Worm (Caenorhabditis elegans) whole organism, L3 larva: Measurements from ENCODE around the gene F54A3.6.

Experiments used
- ZK546.5 ChIP-seq: sonication (generic microtip); optimal IDR thresholded peaks from 2 replicates; lab custom pipeline; 2017; ENCODE audit warnings: missing biosample characterization, missing genetic modification characterization
- elt-2 ChIP-seq: sonication (generic microtip); optimal IDR thresholded peaks from 2 replicates; lab custom pipeline; 2016; ENCODE audit warnings: missing genetic modification reagents, mild to moderate bottlenecking, missing genetic modification characterization, missing compliant biosample characterization
- elt-3 ChIP-seq, 3 experiments: fragments of 150-350 bp in 1 of 3; sonication (generic microtip) in 2 of 3; optimal IDR thresholded peaks; 2 replicates in 2 of 3; 4 replicates in 1 of 3; lab custom pipeline; 2014 to 2017; ENCODE audit warnings: missing biosample characterization in 3 of 3, missing genetic modification characterization in 3 of 3
- eor-1 ChIP-seq, 2 experiments: fragments of 150-350 bp; optimal IDR thresholded peaks; 2 replicates each; lab custom pipeline; 2014 to 2018; ENCODE audit warnings: missing biosample characterization in 2 of 2, missing genetic modification characterization in 2 of 2
- fkh-10 ChIP-seq: sonication (generic microtip); optimal IDR thresholded peaks from 2 replicates; lab custom pipeline; 2017; ENCODE audit warnings: missing biosample characterization, missing genetic modification reagents, missing genetic modification characterization
- fkh-2 ChIP-seq: fragments of 150-350 bp; optimal IDR thresholded peaks from 2 replicates; lab custom pipeline; 2014; ENCODE audit warnings: missing biosample characterization, missing genetic modification reagents, missing genetic modification characterization
- hmg-11 ChIP-seq: sonication (generic microtip); optimal IDR thresholded peaks from 2 replicates; lab custom pipeline; 2016; ENCODE audit warnings: missing genetic modification characterization, missing compliant biosample characterization
- mml-1 ChIP-seq: fragments of 150-350 bp; sonication (generic microtip); optimal IDR thresholded peaks from 3 replicates; lab custom pipeline; 2014; ENCODE audit warnings: missing biosample characterization, missing genetic modification characterization
- nhr-11 ChIP-seq: fragments of 150-350 bp; optimal IDR thresholded peaks from 2 replicates; lab custom pipeline; 2014; ENCODE audit warnings: missing biosample characterization, missing genetic modification characterization
- nhr-23 ChIP-seq: fragments of 150-350 bp; optimal IDR thresholded peaks from 2 replicates; lab custom pipeline; 2014; ENCODE audit warnings: missing biosample characterization, missing genetic modification reagents, missing genetic modification characterization
- nhr-25 ChIP-seq: sonication (generic microtip); optimal IDR thresholded peaks from 2 replicates; lab custom pipeline; 2017; ENCODE audit warnings: missing biosample characterization, missing genetic modification characterization
- nhr-67 ChIP-seq: fragments of 150-350 bp; optimal IDR thresholded peaks from 2 replicates; lab custom pipeline; 2014; ENCODE audit warnings: missing biosample characterization, missing genetic modification characterization
- pha-4 ChIP-seq: fragments of 150-350 bp; optimal IDR thresholded peaks from 2 replicates; lab custom pipeline; 2014; ENCODE audit warnings: missing biosample characterization, missing genetic modification reagents, missing genetic modification characterization
- pqm-1 ChIP-seq: fragments of 150-350 bp; optimal IDR thresholded peaks from 2 replicates; lab custom pipeline; 2017; ENCODE audit warnings: missing biosample characterization, missing genetic modification characterization, inconsistent platforms
- ztf-4 ChIP-seq: fragments of 150-350 bp; optimal IDR thresholded peaks from 2 replicates; lab custom pipeline; 2014; ENCODE audit warnings: missing biosample characterization, missing genetic modification characterization

Gene F54A3.6

DNA sequence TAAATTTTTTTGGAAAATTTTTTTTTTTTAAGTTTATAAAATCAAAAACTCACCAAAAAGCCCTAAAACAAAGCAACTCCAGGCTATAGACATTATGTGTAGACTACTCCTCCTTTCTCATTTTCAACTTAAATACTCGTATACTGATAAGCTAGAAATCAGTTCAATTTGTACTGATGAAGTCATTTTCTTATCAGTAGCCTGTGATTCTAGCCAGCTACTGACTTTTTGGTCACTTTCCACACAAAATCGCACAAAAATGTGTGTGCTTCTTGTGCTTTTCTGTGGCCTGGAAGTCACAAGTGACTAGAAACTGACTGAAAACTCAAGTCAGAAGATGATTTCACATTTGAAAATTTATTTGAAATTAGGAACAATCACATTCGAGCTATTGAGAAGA, 45.9 kb downstream of the F54A3.6 start, which contains the start of gene gba-2:
Gene gba-2, minus strand, starts transcription at position 106 of the 400 bp plus-strand sequence.
- TF ChIP-seq fkh-10 (GFP tag; lab: Kevin White, UChicago) (no peak), hmg-11 (tag; lab: Kevin White, UChicago) (no peak), elt-2 (tag; lab: Kevin White, UChicago) (peak; percentile 63), pqm-1 (tag; lab: Kevin White, UChicago) (peak; percentile 54), nhr-67 (tag; lab: Kevin White, UChicago) (no peak)
- TF ChIP-seq, all 47 proteins: peak for 2

- TF ChIP-seq nhr-23 = no peak
- TF ChIP-seq ztf-4 (tag; lab: Kevin White, UChicago) = no peak
- no peak for TF ChIP-seq elt-3 (tag; optimal IDR thresholded peaks at IDR 0.05; lab: Kevin White, UChicago)
- TF ChIP-seq hmg-11 (tag; lab: Kevin White, UChicago) = no peak
- TF ChIP-seq mml-1 (tag; lab: Kevin White, UChicago) = no peak
- TF ChIP-seq eor-1 (tag; optimal IDR thresholded peaks at IDR 0.05; lab: Kevin White, UChicago) = no peak
- TF ChIP-seq nhr-25 (tag; lab: Kevin White, UChicago) = no peak
- no peak for TF ChIP-seq nhr-67 (tag; lab: Kevin White, UChicago)
Measured at ce11 chrII:2177735-2178134, 54.5 kb downstream of the F54A3.6 start.

DNA sequence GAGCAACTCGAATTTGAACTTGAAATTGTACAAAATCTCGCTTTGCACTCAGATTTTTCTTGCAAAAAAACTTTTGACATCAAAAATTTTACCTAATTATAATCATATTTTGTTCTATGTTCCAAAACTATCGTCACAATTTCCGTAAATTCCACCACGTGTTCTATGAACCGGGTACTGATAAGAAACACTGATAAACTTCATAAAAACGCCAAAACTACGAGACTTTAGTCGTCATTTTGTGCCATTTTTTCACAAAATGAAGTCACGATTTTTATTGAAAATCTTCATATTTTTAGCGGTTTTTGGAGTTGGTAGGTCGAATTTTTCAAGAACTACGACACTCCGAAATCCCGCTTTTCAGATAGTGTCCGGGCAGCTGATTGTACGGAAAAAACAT, 55.6 kb downstream of the F54A3.6 start, which contains the start of gene gba-1:
Gene gba-1, plus strand, starts transcription at position 54 of the 400 bp plus-strand sequence.
- TF ChIP-seq nhr-67 (tag; lab: Kevin White, UChicago) = no peak
- peak; percentile 19 for TF ChIP-seq pha-4
- no peak for TF ChIP-seq ZK546.5
- peak; percentile 57 for TF ChIP-seq pqm-1 (tag; lab: Kevin White, UChicago)
- TF ChIP-seq elt-2 (tag; lab: Kevin White, UChicago) = peak; percentile 79
- no peak for TF ChIP-seq nhr-11
- TF ChIP-seq fkh-2 = no peak
- TF ChIP-seq, all 47 proteins: peak for 3
